Fruit fly (Drosophila melanogaster) whole organism, prepupa: ENCODE data around the gene CG7841.

Experiments used
- CG8319 ChIP-seq: fragments of 200-800 bp; sonication (Bioruptor generic); optimal IDR thresholded peaks from 3 replicates; lab custom pipeline; 2016; ENCODE audit warnings: missing biosample characterization, missing genetic modification characterization
- Gug ChIP-seq: fragments of 200-800 bp; sonication (Bioruptor generic); IDR thresholded peaks from 2 replicates; pipeline ENCODE4 v1.3.6; 2022; ENCODE audit warnings: missing biosample characterization, missing genetic modification characterization
- Smox ChIP-seq: fragments of 200-800 bp; sonication (Bioruptor generic); optimal IDR thresholded peaks from 3 replicates; lab custom pipeline; 2016; ENCODE audit warnings: missing biosample characterization, missing genetic modification characterization
- Sox14 ChIP-seq: fragments of 200-800 bp; sonication (Bioruptor generic); optimal IDR thresholded peaks from 3 replicates; lab custom pipeline; 2016; ENCODE audit warnings: missing biosample characterization, missing genetic modification characterization
- fd59A ChIP-seq: fragments of 200-800 bp; sonication (Bioruptor generic); optimal IDR thresholded peaks from 2 replicates; lab custom pipeline; 2017; ENCODE audit warnings: missing biosample characterization, mild to moderate bottlenecking, missing genetic modification characterization, missing genetic modification reagents
- lz ChIP-seq: fragments of 200-800 bp; sonication (Bioruptor generic); optimal IDR thresholded peaks from 3 replicates; lab custom pipeline; 2016; ENCODE audit warnings: missing biosample characterization, missing genetic modification characterization
- net ChIP-seq: fragments of 200-800 bp; sonication (Bioruptor generic); optimal IDR thresholded peaks from 3 replicates; lab custom pipeline; 2016; ENCODE audit warnings: missing biosample characterization, missing genetic modification characterization
- spab ChIP-seq: fragments of 200-800 bp; sonication (Bioruptor generic); optimal IDR thresholded peaks from 2 replicates; lab custom pipeline; 2017; ENCODE audit warnings: missing biosample characterization, mild to moderate bottlenecking, missing genetic modification characterization, missing genetic modification reagents

- TF ChIP-seq fd59A (GFP tag; lab: Kevin White, UChicago) (no peak), CG8319 (no peak), spab (GFP tag; lab: Kevin White, UChicago) (no peak), Smox (GFP tag; lab: Kevin White, UChicago) (no peak), lz (GFP tag; lab: Kevin White, UChicago) (no peak), Gug (GFP tag; lab: Robert Waterston, UW) (no peak), Sox14 (GFP tag; lab: Kevin White, UChicago) (no peak), net (no peak)
Observed at dm6 chr3L:15536550-15536949, 28.5 kb upstream of the CG7841 start.
